Worm (Caenorhabditis elegans) whole organism, early embryonic: Measurements from ENCODE around the gene R13H4.5.

Experiments used
- B0310.2 ChIP-seq: sonication (generic microtip); optimal IDR thresholded peaks from 2 replicates; lab custom pipeline; 2016; ENCODE audit warnings: mild to moderate bottlenecking, missing genetic modification characterization, missing compliant biosample characterization
- F13C5.2 ChIP-seq: sonication (generic microtip); optimal IDR thresholded peaks from 2 replicates; lab custom pipeline; 2017; ENCODE audit warnings: mild to moderate bottlenecking, missing genetic modification characterization, inconsistent platforms, missing compliant biosample characterization
- aly-1 ChIP-seq: sonication (generic microtip); optimal IDR thresholded peaks from 2 replicates; lab custom pipeline; 2016; ENCODE audit warnings: missing genetic modification characterization, missing compliant biosample characterization
- ama-1 ChIP-seq: fragments of 150-350 bp; optimal IDR thresholded peaks from 2 replicates; lab custom pipeline; 2014
- ceh-13 ChIP-seq: fragments of 200-800 bp; sonication (Bioruptor generic); optimal IDR thresholded peaks from 2 replicates; lab custom pipeline; 2018; ENCODE audit warnings: mild to moderate bottlenecking, missing genetic modification characterization, missing compliant biosample characterization
- ceh-36 ChIP-seq: sonication (generic microtip); optimal IDR thresholded peaks from 2 replicates; lab custom pipeline; 2016; ENCODE audit warnings: missing genetic modification characterization, inconsistent platforms, missing compliant biosample characterization
- ets-7 ChIP-seq: sonication (generic microtip); optimal IDR thresholded peaks from 2 replicates; lab custom pipeline; 2016; ENCODE audit warnings: missing genotype, missing genetic modification characterization, missing compliant biosample characterization
- flt-1 ChIP-seq: fragments of 200-800 bp; sonication (Bioruptor generic); IDR thresholded peaks from 2 replicates; pipeline ENCODE4 v1.3.6; 2022; ENCODE audit warnings: missing genetic modification characterization, missing compliant biosample characterization
- hmbx-1 ChIP-seq: sonication (generic microtip); optimal IDR thresholded peaks from 2 replicates; lab custom pipeline; 2016; ENCODE audit warnings: mild to moderate bottlenecking, missing genetic modification characterization, missing compliant biosample characterization
- hmg-4 ChIP-seq: fragments of 200-800 bp; sonication (Bioruptor generic); optimal IDR thresholded peaks from 2 replicates; lab custom pipeline; 2018; ENCODE audit warnings: mild to moderate bottlenecking, missing genetic modification characterization, missing compliant biosample characterization
- hnd-1 ChIP-seq: sonication (generic microtip); optimal IDR thresholded peaks from 2 replicates; lab custom pipeline; 2016; ENCODE audit warnings: missing genetic modification characterization, missing compliant biosample characterization
- pes-1 ChIP-seq: fragments of 200-800 bp; sonication (Bioruptor generic); IDR thresholded peaks from 2 replicates; pipeline ENCODE4 v1.3.6; 2022; ENCODE audit warnings: missing genetic modification reagents, missing genetic modification characterization, missing compliant biosample characterization
- scrt-1 ChIP-seq: fragments of 200-800 bp; sonication (Bioruptor generic); IDR thresholded peaks from 2 replicates; pipeline ENCODE4 v1.3.6; 2022; ENCODE audit warnings: missing genetic modification characterization, missing compliant biosample characterization
- sea-1 ChIP-seq: fragments of 200-800 bp; sonication (Bioruptor generic); conservative IDR thresholded peaks from 2 replicates; pipeline ENCODE4 v1.3.6; 2022; ENCODE audit warnings: missing genetic modification characterization, missing compliant biosample characterization
- tbx-11 ChIP-seq: fragments of 200-800 bp; sonication (Bioruptor generic); IDR thresholded peaks from 2 replicates; pipeline ENCODE4 v1.3.6; 2022; ENCODE audit warnings: missing genetic modification characterization, missing compliant biosample characterization
- tbx-37 ChIP-seq: fragments of 200-800 bp; sonication (Bioruptor generic); conservative IDR thresholded peaks from 2 replicates; pipeline ENCODE4 v1.3.6; 2022; ENCODE audit warnings: missing genetic modification reagents, missing genetic modification characterization, missing compliant biosample characterization
- tra-4 ChIP-seq: sonication (generic microtip); optimal IDR thresholded peaks from 2 replicates; lab custom pipeline; 2017; ENCODE audit warnings: missing genetic modification characterization, missing compliant biosample characterization

R13H4.5 gene

ce11 chrV:11820551-11820950 lies 39.9 kb upstream of the R13H4.5 start:
- TF ChIP-seq ceh-13 (GFP tag; lab: Kevin White, UChicago), result no peak
- no peak for TF ChIP-seq aly-1 (tag; lab: Kevin White, UChicago)
- no peak for TF ChIP-seq B0310.2
- no peak for TF ChIP-seq sea-1 (GFP tag; lab: Robert Waterston, UW)
- TF ChIP-seq ceh-36 (tag; lab: Kevin White, UChicago), result no peak

DNA sequence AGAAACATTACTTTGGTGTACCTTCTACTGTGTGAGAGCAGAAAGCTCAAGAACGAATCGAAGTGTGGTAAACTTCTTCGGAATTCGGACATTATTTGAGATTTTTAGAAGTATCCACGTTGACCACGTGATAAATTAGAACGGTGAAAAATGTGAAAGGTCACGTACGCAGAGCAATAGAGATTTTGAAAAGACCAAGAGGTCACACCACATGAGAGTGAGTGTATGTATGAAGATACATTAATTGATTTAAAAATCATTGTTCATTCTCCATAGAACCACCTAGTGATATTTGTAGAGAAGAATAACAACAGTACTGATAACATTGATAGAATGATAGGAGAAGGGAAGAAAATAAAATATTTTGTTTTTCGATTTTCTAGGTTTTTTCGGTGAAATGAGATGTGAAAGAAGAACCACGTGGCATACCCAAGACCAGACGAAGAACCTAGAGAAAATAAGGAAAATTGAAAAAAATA lies 38.0 kb upstream of the R13H4.5 start, which contains the start of gene pyc-1:
pyc-1 (minus strand) TSS at position 69 of the 479 bp plus-strand sequence.
- TF ChIP-seq flt-1 (no peak), tra-4 (tag; lab: Kevin White, UChicago) (no peak), ceh-36 (tag; lab: Kevin White, UChicago) (no peak), tbx-11 (GFP tag; lab: Robert Waterston, UW) (no peak), F13C5.2 (tag; lab: Kevin White, UChicago) (no peak), ceh-13 (GFP tag; lab: Kevin White, UChicago) (no peak), B0310.2 (no peak), aly-1 (tag; lab: Kevin White, UChicago) (no peak), tbx-37 (GFP tag; lab: Robert Waterston, UW) (no peak), pes-1 (GFP tag; lab: Robert Waterston, UW) (no peak), hmg-4 (GFP tag; lab: Kevin White, UChicago) (no peak), ama-1 (lab: Kevin White, UChicago) (no peak), hnd-1 (tag; lab: Kevin White, UChicago) (no peak), ets-7 (tag; lab: Kevin White, UChicago) (no peak), sea-1 (GFP tag; lab: Robert Waterston, UW) (no peak), scrt-1 (GFP tag; lab: Robert Waterston, UW) (no peak), hmbx-1 (tag; lab: Kevin White, UChicago) (no peak)

- no peak for TF ChIP-seq hnd-1 (tag; lab: Kevin White, UChicago)
- TF ChIP-seq ceh-36 (tag; lab: Kevin White, UChicago), result no peak
These were observed 36.5 kb upstream of the R13H4.5 start for ce11 chrV:11823978-11824377.

- TF ChIP-seq hnd-1 (tag; lab: Kevin White, UChicago), result no peak
- TF ChIP-seq scrt-1 (GFP tag; lab: Robert Waterston, UW), result no peak
- TF ChIP-seq tra-4 (tag; lab: Kevin White, UChicago), result no peak
These were observed 34.8 kb upstream of the R13H4.5 start, which contains the start of gene D2023.4 for ce11 chrV:11825662-11826061. Gene D2023.4 (minus strand): TSS chrV:11825762.

- no peak for TF ChIP-seq ets-7 (tag; lab: Kevin White, UChicago)
- TF ChIP-seq tbx-11 (GFP tag; lab: Robert Waterston, UW), result no peak
These were observed 33.5 kb upstream of the R13H4.5 start, which contains the start of the genes mpst-1 and D2023.6 for ce11 chrV:11826967-11827366. Gene mpst-1 (minus strand): TSS chrV:11827067. Gene D2023.6 (plus strand): TSS chrV:11827354.

- no peak for TF ChIP-seq ceh-36 (tag; lab: Kevin White, UChicago)
- TF ChIP-seq ets-7 (tag; lab: Kevin White, UChicago), result no peak
- TF ChIP-seq pes-1 (GFP tag; lab: Robert Waterston, UW), result no peak
These were observed 31.2 kb upstream of the R13H4.5 start, which contains the start of gene col-158 for ce11 chrV:11829282-11829681. Gene col-158 (plus strand): TSS chrV:11829582.

DNA sequence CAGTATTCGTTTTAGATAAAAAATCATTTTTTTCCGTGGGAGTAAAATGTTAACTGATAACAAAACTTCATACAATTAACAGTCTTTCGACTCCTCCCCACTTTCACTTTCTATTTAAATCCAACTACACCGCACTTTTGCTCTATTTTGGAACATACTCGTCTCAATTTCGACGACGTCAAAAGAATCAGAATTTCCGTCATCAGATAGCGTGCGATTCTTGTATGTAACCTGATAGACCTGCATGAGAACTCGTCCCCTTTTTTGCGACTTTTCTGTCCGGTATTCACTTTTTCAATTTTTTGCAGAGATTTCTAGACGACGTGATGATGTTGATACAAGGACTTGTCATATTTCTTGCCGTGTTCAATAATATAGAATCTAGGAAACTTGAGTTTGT lies 27.2 kb upstream of the R13H4.5 start, which contains the start of gene pho-8:
pho-8 (plus strand) TSS at position 301 of the 400 bp plus-strand sequence.
- no peak for TF ChIP-seq sea-1 (GFP tag; lab: Robert Waterston, UW)
- TF ChIP-seq scrt-1 (GFP tag; lab: Robert Waterston, UW), result no peak
- TF ChIP-seq tra-4 (tag; lab: Kevin White, UChicago), result no peak
- no peak for TF ChIP-seq ceh-36 (tag; lab: Kevin White, UChicago)
- TF ChIP-seq tbx-37 (GFP tag; lab: Robert Waterston, UW), result no peak
- no peak for TF ChIP-seq tbx-11 (GFP tag; lab: Robert Waterston, UW)
- TF ChIP-seq flt-1, result no peak
- TF ChIP-seq ets-7 (tag; lab: Kevin White, UChicago), result no peak
- no peak for TF ChIP-seq pes-1 (GFP tag; lab: Robert Waterston, UW)
- TF ChIP-seq ceh-13 (GFP tag; lab: Kevin White, UChicago), result no peak
- TF ChIP-seq B0310.2, result no peak
- no peak for TF ChIP-seq ama-1 (lab: Kevin White, UChicago)
- no peak for TF ChIP-seq F13C5.2 (tag; lab: Kevin White, UChicago)
- TF ChIP-seq hmg-4 (GFP tag; lab: Kevin White, UChicago), result no peak
- TF ChIP-seq aly-1 (tag; lab: Kevin White, UChicago), result no peak
- TF ChIP-seq hnd-1 (tag; lab: Kevin White, UChicago), result no peak

DNA sequence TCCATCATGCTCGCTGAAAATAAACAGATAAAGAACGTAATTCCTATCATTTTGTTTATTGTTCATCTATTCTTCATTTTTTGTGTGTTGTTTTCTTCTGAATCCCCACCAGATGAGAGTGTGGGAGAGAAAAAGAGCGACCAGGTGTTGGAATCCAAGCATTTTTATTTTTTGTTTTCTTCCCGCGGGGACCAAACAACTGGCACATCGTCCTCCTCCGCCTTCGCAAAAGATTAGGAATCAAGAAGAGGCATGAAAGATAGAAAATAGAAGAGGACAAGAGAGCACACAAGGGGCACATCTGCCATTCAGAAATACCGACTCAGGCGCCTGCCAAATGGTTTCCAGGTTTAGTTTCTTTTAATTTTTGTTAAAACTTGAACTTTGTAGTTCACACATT lies 24.4 kb upstream of the R13H4.5 start, which contains the start of gene R13H4.2:
R13H4.2 (plus strand) TSS at position 319 of the 400 bp plus-strand sequence.
- TF ChIP-seq F13C5.2 (tag; lab: Kevin White, UChicago) (no peak), hmbx-1 (tag; lab: Kevin White, UChicago) (no peak), ama-1 (lab: Kevin White, UChicago) (no peak), sea-1 (GFP tag; lab: Robert Waterston, UW) (no peak), scrt-1 (GFP tag; lab: Robert Waterston, UW) (no peak), B0310.2 (no peak)
